Worm (Caenorhabditis elegans): ENCODE measurements around the gene zipt-3.

The zipt-3 gene

ce11 chrII:5725094-5725493 lies 7.2 kb downstream of the zipt-3 start (continued):
- no peak for TF ChIP-seq F44E2.7 (GFP tag; IDR thresholded peaks at IDR 0.05)
- peak; percentile 75 for TF ChIP-seq aha-1 (tag)
- no peak for TF ChIP-seq mxl-3 (GFP tag; optimal IDR thresholded peaks at IDR 0.05)
- peak; percentile 57 for TF ChIP-seq nhr-11 (tag; optimal IDR thresholded peaks at IDR 0.05)
- TF ChIP-seq arid-1 (GFP tag; conservative IDR thresholded peaks at IDR 0.05), result no peak
- no peak for TF ChIP-seq duxl-1 (tag; optimal IDR thresholded peaks at IDR 0.05; ENCODE audit: poor library complexity)
- peak; percentile 61 for TF ChIP-seq F37D6.2 (tag; optimal IDR thresholded peaks at IDR 0.05)
- TF ChIP-seq ceh-28 (tag; optimal IDR thresholded peaks at IDR 0.05), result peak; percentile 61
- no peak for TF ChIP-seq ceh-62 (tag; optimal IDR thresholded peaks at IDR 0.05)
- TF ChIP-seq ceh-32 (tag; optimal IDR thresholded peaks at IDR 0.05; ENCODE audit: poor library complexity), result no peak
- TF ChIP-seq hif-1 (tag; optimal IDR thresholded peaks at IDR 0.05), result peak in 1 of 2 experiments; percentile 37
- peak; percentile 86 for TF ChIP-seq mep-1 (tag; optimal IDR thresholded peaks at IDR 0.05)
- no peak for TF ChIP-seq tra-1 (GFP tag; IDR thresholded peaks at IDR 0.05)
- peak in 1 of 2 experiments; percentile 75 for TF ChIP-seq unc-62 (GFP tag; optimal IDR thresholded peaks at IDR 0.05 in 1 of 2)
- no peak for TF ChIP-seq unc-62 (tag; optimal IDR thresholded peaks at IDR 0.05)
- TF ChIP-seq nhr-28 (tag; optimal IDR thresholded peaks at IDR 0.05), result no peak
- no peak for TF ChIP-seq gei-8 (GFP tag; optimal IDR thresholded peaks at IDR 0.05)
- TF ChIP-seq unc-130 (GFP tag; optimal IDR thresholded peaks at IDR 0.05), result no peak
- no peak for TF ChIP-seq set-16 (GFP tag; IDR thresholded peaks at IDR 0.05)
- no peak for TF ChIP-seq ZK546.5 (tag; optimal IDR thresholded peaks at IDR 0.05)
- TF ChIP-seq lin-15B (tag; optimal IDR thresholded peaks at IDR 0.05), result no peak
- no peak for TF ChIP-seq zfp-3 (GFP tag; conservative IDR thresholded peaks at IDR 0.05)
- no peak for TF ChIP-seq T26A8.4 (GFP tag; IDR thresholded peaks at IDR 0.05)
- TF ChIP-seq ceh-44 (GFP tag; IDR thresholded peaks at IDR 0.05), result no peak
- no peak for TF ChIP-seq skn-1 (tag; optimal IDR thresholded peaks at IDR 0.05)
- no peak for TF ChIP-seq dmd-9 (GFP tag; IDR thresholded peaks at IDR 0.05)
- no peak for TF ChIP-seq Y105C5A.15 (GFP tag; IDR thresholded peaks at IDR 0.05)
- TF ChIP-seq nhr-111 (GFP tag; optimal IDR thresholded peaks at IDR 0.05), result no peak
- no peak for TF ChIP-seq nhr-237 (tag; optimal IDR thresholded peaks at IDR 0.05)

- TF ChIP-seq zfp-3 (GFP tag; conservative IDR thresholded peaks at IDR 0.05) (no peak), daf-19 (GFP tag; conservative IDR thresholded peaks at IDR 0.05) (no peak), nhr-25 (tag; optimal IDR thresholded peaks at IDR 0.05; ENCODE audit: borderline replicate concordance, insufficient read depth) (no peak), F49E8.2 (tag; optimal IDR thresholded peaks at IDR 0.05; ENCODE audit: borderline replicate concordance) (no peak), dve-1 (tag; optimal IDR thresholded peaks at IDR 0.05; ENCODE audit: insufficient read depth) (no peak), lin-29 (GFP tag; IDR thresholded peaks at IDR 0.05) (no peak), mdl-1 (tag; optimal IDR thresholded peaks at IDR 0.05) (no peak), lin-13 (GFP tag; optimal IDR thresholded peaks at IDR 0.05) (no peak), gei-8 (GFP tag; optimal IDR thresholded peaks at IDR 0.05) (no peak), spr-1 (tag; optimal IDR thresholded peaks at IDR 0.05) (no peak), dpl-1 (GFP tag; optimal IDR thresholded peaks at IDR 0.05) (no peak), ctbp-1 (GFP tag; IDR thresholded peaks at IDR 0.05) (0 out of 2 replicates have a peak, but pooled peaks have one; percentile 14), fkh-10 (GFP tag; optimal IDR thresholded peaks at IDR 0.05) (peak; percentile 10), hlh-11 (tag; optimal IDR thresholded peaks at IDR 0.05) (no peak), F37D6.2 (tag; optimal IDR thresholded peaks at IDR 0.05) (no peak), saeg-2 (GFP tag; IDR thresholded peaks at IDR 0.05) (no peak), zag-1 (tag; optimal IDR thresholded peaks at IDR 0.05) (no peak), unc-62 (GFP tag; optimal IDR thresholded peaks at IDR 0.05 in 1 of 2) (peak in 1 of 2 experiments; percentile 35), unc-62 (tag; optimal IDR thresholded peaks at IDR 0.05) (no peak), daf-8 (GFP tag; IDR thresholded peaks at IDR 0.05) (no peak), egl-43 (GFP tag; IDR thresholded peaks at IDR 0.05) (no peak), ceh-32 (tag; optimal IDR thresholded peaks at IDR 0.05; ENCODE audit: poor library complexity) (no peak), nhr-48 (tag; optimal IDR thresholded peaks at IDR 0.05) (no peak), cey-2 (tag; optimal IDR thresholded peaks at IDR 0.05; ENCODE audit: borderline replicate concordance, insufficient read depth) (no peak), ZK337.2 (GFP tag; IDR thresholded peaks at IDR 0.05) (no peak)
These were observed 9.8 kb downstream of the zipt-3 start, which contains the start of gene rab-3 for ce11 chrII:5727707-5728106. Gene rab-3, minus strand, starts transcription at chrII:5727853.

Measured in whole organism, L4 larva.